Worm (Caenorhabditis elegans): ENCODE results near the gene srd-69.
A peak's percentile ranks its signal among the peaks of the same experiment; 100 is the strongest.

Gene srd-69

DNA sequence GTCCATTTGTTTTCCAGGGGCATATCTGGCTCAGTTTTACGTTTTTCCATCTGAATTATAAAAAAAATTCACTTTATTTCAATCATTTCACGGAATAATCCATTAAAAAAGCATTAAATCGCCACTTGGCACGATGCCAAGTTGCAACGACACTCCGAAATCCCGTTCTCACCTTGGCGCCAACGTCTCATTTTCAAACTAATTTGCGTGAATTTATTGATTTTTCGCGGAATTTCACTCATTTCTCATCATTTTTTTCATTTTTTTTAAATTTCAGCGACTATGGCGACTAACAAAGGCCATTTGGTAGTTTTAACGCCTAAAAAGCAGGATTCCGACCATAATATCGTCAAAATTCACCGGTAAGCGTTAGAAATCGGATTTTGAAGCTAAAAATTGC, 13.2 kb downstream of the srd-69 start, which contains the start of gene H14E04.2:
Gene H14E04.2, plus strand, starts transcription at position 276 of the 400 bp plus-strand sequence.
- TF ChIP-seq him-1 (tag; optimal IDR thresholded peaks at IDR 0.05) (no peak), W03F9.2 (tag; optimal IDR thresholded peaks at IDR 0.05) (peak; percentile 44)

DNA sequence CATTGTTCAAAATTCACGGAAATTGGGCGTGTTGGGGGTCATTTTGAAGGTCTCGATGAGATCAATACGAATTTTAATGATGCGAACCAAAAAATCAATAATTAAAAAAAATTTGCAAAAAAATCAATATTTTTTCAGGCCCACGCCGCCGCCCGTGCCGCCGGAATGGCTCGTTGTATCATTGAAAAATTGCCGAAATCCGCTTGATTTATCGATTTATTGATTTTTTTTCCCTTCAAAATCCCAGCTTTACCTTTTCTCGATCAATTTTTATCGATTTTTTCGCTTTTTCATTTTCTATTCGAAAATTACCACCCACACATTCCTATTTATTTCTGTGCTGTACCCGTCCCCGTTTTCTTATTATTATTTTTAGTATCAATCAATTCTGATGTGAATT, 21.6 kb downstream of the srd-69 start:
- TF ChIP-seq W03F9.2 (tag; optimal IDR thresholded peaks at IDR 0.05), result no peak
- no peak for TF ChIP-seq him-1 (tag; optimal IDR thresholded peaks at IDR 0.05)
- TF ChIP-seq dao-5 (tag; optimal IDR thresholded peaks at IDR 0.05), result no peak

DNA sequence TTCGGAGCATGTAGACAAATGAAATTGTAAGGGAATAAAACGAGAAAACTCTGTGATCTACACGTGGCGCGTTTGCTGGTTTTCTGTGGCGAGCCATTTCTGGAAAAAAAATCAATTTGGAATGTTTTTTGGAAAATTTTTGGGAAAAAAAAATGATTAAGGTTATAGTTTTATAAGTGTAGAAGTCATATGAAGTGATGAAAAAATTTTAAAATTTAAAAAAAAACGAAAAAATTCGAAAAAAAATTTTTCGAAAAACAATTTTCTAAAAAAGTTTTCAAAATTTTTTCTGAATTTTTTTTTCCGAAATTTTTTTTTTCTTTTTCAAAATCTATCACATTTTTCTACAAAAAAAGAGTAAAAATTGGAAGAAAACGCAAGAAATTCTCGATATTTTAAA, 23.7 kb downstream of the srd-69 start, which contains the start of gene H14E04.3:
Gene H14E04.3, minus strand, starts transcription at position 101 of the 400 bp plus-strand sequence.
- TF ChIP-seq W03F9.2 (tag; optimal IDR thresholded peaks at IDR 0.05) (no peak), dao-5 (tag; optimal IDR thresholded peaks at IDR 0.05) (no peak), him-1 (tag; optimal IDR thresholded peaks at IDR 0.05) (no peak)

DNA sequence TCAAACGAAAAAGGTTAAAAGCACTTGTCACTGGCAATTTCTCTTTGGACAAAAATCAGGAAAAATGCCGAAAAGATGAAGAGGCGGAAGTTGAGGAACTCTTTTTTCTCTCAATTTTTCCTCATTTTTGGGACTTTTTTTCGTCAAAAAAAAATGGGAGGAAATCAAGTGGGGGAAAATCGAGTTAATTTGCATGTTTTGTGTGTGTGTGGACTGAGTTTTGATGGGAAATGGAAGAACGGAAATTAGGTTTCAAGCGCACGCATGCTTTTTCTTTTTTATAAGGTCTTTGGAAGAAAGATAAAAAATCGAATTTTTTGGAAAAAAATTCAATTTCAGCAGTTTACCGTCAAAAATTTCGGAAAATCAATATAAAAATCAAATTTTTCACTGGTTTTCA, 29.0 kb downstream of the srd-69 start:
- no peak for TF ChIP-seq dao-5 (tag; optimal IDR thresholded peaks at IDR 0.05)

DNA sequence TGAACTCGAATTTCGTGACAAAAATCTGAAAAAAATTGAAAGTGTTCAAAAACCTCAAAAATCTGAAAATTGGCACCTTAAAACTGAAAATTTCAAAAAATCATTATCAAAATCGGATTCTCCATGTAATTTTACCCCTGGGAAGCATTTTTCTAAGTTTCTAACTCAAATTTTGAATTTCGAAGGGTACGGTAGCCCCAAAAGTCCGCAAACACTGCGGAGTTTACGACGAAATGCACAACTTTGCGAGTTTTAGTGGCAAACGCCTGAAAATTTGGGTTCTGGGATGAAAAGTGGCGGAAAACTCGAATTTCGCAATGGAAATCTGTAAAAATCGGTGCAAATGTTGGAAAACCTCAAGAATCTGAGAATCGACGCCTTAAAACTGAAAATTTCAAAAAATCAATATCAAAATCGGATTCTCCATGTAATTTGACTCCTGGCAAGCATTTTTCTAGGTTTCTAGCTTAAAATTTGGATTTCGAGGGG, 31.0 kb downstream of the srd-69 start:
- TF ChIP-seq him-1 (tag; optimal IDR thresholded peaks at IDR 0.05), result no peak
- no peak for TF ChIP-seq dao-5 (tag; optimal IDR thresholded peaks at IDR 0.05)
- no peak for TF ChIP-seq W03F9.2 (tag; optimal IDR thresholded peaks at IDR 0.05)

DNA sequence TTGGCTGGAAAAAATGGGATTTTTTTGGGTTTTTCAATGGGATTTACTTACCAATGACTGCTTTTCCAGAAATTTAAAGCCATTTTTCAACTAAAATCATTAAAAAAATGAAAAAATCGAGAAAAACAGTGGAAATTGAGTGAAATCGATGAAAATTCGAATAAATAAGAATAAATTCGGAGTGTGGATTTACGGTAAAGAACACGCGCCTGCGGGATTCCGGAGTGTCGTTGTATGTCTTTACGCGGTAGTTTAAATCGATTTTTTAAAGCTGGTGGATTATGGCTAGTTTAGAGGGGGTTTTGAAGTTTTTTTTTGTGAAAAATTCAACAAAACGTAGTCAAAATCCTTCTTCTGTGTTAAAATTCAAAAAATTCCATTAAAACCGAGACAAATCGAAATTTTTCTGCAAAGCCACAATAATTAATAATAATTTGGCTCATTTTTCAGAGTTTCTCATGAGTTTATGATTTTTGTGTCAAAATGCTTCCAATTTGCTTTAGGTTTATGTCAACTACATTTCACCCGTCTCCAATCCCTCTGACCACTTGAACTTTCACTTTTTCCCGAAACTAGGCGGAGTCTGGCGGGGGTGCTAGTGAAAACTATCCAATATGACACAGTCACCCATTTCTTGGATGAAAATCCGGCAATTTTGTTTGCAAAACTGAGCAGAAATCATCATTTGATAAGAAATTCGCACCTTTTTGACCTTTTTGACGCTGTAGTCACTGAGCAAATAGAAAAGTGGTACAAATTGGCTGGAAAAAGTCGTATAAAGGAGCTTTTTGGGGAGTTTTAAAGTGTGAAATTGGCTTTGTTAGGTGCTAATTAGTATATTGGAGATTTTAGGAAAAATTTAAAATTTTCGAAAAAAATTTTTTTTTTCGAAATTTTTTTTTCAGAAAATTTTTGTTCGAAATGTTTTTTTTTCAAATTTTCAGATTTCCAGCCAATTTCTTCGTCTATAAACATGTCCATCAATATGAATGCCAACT, 38.7 kb downstream of the srd-69 start, which contains the start of the genes cic-1 and strm-1:
Gene cic-1, minus strand, starts transcription at position 96 of the 998 bp plus-strand sequence.
Gene strm-1, plus strand, starts transcription at position 945 of the 998 bp plus-strand sequence.
- TF ChIP-seq him-1 (tag; optimal IDR thresholded peaks at IDR 0.05), result no peak
- TF ChIP-seq dao-5 (tag; optimal IDR thresholded peaks at IDR 0.05), result no peak
- peak; percentile 53 for TF ChIP-seq W03F9.2 (tag; optimal IDR thresholded peaks at IDR 0.05)

DNA sequence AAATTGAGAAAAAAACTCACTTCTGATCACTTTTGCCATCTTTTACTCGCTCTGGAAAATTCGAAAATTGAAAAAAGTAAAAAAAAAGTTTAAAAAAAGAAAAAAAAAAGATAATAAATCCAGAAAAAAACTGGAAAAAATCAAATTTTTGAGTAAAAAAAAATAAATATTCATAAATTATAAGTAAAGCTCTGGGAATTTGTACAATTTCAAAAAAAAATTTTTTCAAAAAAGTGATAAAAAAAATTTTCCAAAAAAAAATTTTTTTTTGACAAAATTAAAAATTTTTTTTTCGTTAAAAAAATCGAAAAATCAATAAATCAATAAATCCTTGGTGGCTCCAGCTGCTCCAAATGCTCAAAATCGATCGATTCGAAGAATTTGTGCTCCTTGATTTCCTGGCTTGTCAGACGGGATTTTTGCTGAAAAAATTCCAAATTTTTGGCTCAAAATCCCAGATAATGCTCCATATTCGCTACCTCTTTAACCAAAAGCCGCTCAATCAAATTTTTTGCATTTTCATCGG, 48.2 kb downstream of the srd-69 start, which contains the start of gene mrpl-30:
Gene mrpl-30, minus strand, starts transcription at position 51 of the 526 bp plus-strand sequence.
- TF ChIP-seq W03F9.2 (tag; optimal IDR thresholded peaks at IDR 0.05), result no peak
- TF ChIP-seq dao-5 (tag; optimal IDR thresholded peaks at IDR 0.05), result no peak
- no peak for TF ChIP-seq him-1 (tag; optimal IDR thresholded peaks at IDR 0.05)
